Fruit fly (Drosophila melanogaster): ENCODE measurements around the gene CG11590.

Gene CG11590

dm6 chrX:14199967-14200531 is at the start of gene CG11590:
Gene CG11590, plus strand, starts transcription at chrX:14200178.
- TF ChIP-seq CG8478 (optimal IDR thresholded peaks at IDR 0.05) (no peak), CTCF (optimal IDR thresholded peaks at IDR 0.05) (no peak)

- TF ChIP-seq CG8478 (optimal IDR thresholded peaks at IDR 0.05) (no peak), CTCF (optimal IDR thresholded peaks at IDR 0.05) (no peak)
Observed at dm6 chrX:14151906-14152305, 48.1 kb upstream of the CG11590 start, which contains the start of gene CG12479. Gene CG12479, minus strand, starts transcription at chrX:14152006.

- TF ChIP-seq CG8478 (optimal IDR thresholded peaks at IDR 0.05) (no peak), CTCF (optimal IDR thresholded peaks at IDR 0.05) (no peak)
Observed at dm6 chrX:14153689-14154088, 46.3 kb upstream of the CG11590 start.

DNA sequence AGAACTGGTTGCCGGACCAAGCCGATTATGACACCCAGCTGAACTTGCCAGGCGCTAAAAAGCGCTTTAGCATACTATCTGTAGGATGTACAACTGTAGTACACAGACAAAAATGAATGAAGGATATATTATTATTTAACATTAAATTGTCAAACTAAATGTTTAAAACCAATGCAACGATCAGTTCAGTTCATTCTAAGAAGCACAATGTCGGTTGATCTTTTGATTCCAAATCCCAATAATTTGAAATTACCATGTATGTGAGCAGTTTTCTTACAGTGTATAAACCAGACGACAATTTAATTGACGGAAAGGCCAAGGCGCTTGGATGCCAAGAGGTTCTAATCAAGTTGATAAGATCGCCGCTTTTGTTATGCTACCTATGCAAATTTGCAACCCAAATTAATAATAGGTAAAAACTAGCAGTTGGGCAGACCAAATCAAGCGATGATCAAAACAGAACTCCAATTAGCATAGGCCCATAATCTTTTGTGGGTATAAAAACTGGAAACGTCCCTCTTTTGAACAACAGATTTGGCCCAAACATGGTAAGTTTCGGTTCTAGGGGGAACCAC is 30.8 kb upstream of the CG11590 start, which contains the start of gene CG12480:
CG12480 (plus strand) TSS at position 525 of the 575 bp plus-strand sequence.
- no peak for TF ChIP-seq CG8478 (optimal IDR thresholded peaks at IDR 0.05)
- TF ChIP-seq CTCF (optimal IDR thresholded peaks at IDR 0.05), result no peak

- no peak for TF ChIP-seq CTCF (optimal IDR thresholded peaks at IDR 0.05)
- TF ChIP-seq CG8478 (optimal IDR thresholded peaks at IDR 0.05), result no peak
Observed at dm6 chrX:14172524-14172923, 27.5 kb upstream of the CG11590 start, which contains the start of gene betaNACtes1. Gene betaNACtes1, minus strand, starts transcription at chrX:14172624.

dm6 chrX:14173654-14174053 is 26.3 kb upstream of the CG11590 start:
- no peak for TF ChIP-seq CTCF (optimal IDR thresholded peaks at IDR 0.05)
- no peak for TF ChIP-seq CG8478 (optimal IDR thresholded peaks at IDR 0.05)

DNA sequence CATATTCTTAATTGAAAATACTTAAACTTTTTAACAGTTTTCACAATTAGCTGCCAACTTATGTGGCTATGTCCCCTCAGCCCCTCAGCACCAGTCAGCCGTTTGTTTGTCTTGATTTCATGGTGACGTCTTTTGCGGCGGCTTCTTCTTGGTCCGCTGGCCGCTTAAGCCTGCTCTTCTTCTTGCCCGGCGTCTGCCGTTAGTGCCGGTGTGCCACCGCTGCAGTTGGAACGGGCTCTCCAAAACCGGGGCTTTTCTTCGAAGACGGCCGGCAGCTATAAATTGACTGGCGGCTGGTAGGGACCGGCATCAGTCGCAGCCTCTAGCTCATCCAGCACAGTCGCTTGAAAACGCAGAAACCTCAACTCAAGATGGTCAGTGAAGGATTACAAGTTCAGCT is 25.5 kb upstream of the CG11590 start, which contains the start of gene CG1368:
CG1368 (plus strand) TSS at position 301 of the 400 bp plus-strand sequence.
- TF ChIP-seq CG8478 (optimal IDR thresholded peaks at IDR 0.05), result no peak
- TF ChIP-seq CTCF (optimal IDR thresholded peaks at IDR 0.05), result no peak

- TF ChIP-seq CTCF (optimal IDR thresholded peaks at IDR 0.05) (no peak), CG8478 (optimal IDR thresholded peaks at IDR 0.05) (no peak)
Observed at dm6 chrX:14175663-14176062, 24.3 kb upstream of the CG11590 start.

DNA sequence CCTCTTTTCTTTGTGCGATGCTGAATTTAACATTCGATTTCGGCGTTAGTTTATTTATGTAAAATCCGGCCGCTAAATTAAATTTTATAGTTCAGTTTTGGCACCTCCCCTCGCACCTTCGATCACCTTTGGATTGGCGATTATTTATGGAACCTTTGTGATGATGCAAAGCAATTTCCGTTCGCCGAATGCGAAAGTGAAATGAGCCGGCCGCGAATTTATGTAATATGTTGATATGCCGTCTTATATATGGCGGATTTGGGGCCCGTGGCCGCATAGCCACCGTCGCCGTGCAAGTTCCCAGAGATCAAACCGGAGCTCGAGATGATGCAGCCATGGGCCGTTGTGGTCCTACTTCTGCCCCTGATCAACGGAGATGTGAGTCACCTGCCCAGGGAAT is 23.4 kb upstream of the CG11590 start, which contains the start of gene CG11581:
CG11581 (plus strand) TSS at position 301 of the 400 bp plus-strand sequence.
- TF ChIP-seq CTCF (optimal IDR thresholded peaks at IDR 0.05), result no peak
- no peak for TF ChIP-seq CG8478 (optimal IDR thresholded peaks at IDR 0.05)

DNA sequence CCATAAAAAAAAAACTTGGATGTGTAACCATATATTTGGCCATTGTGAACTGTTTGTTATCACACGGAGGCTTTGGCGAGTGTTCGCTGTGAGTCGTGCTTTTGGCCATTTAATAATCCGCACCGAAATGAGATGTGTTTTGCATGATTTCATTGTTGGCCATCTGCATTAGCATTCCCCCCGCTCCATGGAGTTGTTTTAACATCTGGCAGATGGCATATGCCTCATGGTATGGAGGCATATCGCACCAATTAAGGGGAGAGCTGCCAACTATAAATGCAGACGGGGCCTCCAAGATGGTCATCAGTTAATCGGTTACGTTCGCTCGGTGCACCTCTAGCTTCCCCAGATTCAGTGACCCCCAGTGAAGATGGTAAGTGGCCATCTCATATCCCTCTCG is 19.2 kb upstream of the CG11590 start, which contains the start of gene CG11584:
CG11584 (plus strand) TSS at position 301 of the 400 bp plus-strand sequence.
- TF ChIP-seq CTCF (optimal IDR thresholded peaks at IDR 0.05), result no peak

DNA sequence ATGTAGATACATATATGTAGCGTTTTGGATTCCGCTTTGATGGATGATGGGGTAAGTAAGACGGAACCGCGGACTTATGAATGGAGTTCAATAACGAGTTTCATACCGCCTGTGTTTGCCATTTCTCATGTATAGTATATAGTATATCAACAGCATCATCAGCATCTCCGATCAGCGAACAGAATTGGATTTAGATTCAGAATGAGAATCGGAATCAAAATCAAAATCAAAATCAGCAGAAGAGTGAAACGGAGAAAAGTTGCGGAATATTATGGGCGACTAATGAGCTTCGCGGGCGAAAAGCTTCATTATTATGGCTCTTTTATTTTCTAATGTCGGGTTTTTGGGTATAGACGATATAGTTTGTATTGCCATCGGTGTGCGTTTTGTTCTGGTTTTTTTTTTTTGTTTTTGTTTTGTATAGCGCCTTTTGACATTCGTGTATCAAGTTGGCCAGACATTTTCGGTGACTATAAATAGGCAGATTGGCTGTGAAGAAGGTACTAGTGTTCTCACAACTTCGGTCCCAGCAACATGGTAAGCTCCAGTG is 15.8 kb upstream of the CG11590 start, which contains the start of gene CG32603:
CG32603 (plus strand) TSS at position 500 of the 550 bp plus-strand sequence.
- TF ChIP-seq CTCF (optimal IDR thresholded peaks at IDR 0.05) (no peak), CG8478 (optimal IDR thresholded peaks at IDR 0.05) (no peak)

DNA sequence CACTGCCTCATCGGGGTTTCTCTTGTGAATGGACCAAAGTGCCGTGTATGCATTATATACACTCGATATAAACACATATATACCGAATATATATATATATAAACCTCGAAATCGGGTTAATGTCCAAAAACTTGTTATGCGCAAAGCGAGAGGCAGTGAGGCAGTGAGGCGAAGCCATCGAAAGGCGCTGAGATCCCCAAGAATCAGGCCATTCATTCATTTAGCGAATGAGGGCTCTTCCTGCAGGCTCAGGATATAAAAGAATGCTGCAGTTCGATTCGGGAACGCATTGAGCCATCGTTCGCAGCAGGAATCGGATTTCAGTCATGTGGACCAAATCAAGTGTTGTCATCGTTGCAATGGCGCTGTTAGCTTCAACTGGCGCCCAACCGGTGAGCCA is 13.0 kb upstream of the CG11590 start, which contains the start of gene CG12481:
CG12481 (plus strand) TSS at position 301 of the 400 bp plus-strand sequence.
- no peak for TF ChIP-seq CTCF (optimal IDR thresholded peaks at IDR 0.05)
- no peak for TF ChIP-seq CG8478 (optimal IDR thresholded peaks at IDR 0.05)

- TF ChIP-seq CG8478 (optimal IDR thresholded peaks at IDR 0.05), result no peak
- TF ChIP-seq CTCF (optimal IDR thresholded peaks at IDR 0.05), result no peak
Observed at dm6 chrX:14189216-14189615, 10.8 kb upstream of the CG11590 start, which contains the start of gene CG11585. Gene CG11585, plus strand, starts transcription at chrX:14189516.

- no peak for TF ChIP-seq CTCF (optimal IDR thresholded peaks at IDR 0.05)
- TF ChIP-seq CG8478 (optimal IDR thresholded peaks at IDR 0.05), result no peak
Observed at dm6 chrX:14191918-14192317, 8.1 kb upstream of the CG11590 start, which contains the start of gene CG13403. Gene CG13403, minus strand, starts transcription at chrX:14192018.

DNA sequence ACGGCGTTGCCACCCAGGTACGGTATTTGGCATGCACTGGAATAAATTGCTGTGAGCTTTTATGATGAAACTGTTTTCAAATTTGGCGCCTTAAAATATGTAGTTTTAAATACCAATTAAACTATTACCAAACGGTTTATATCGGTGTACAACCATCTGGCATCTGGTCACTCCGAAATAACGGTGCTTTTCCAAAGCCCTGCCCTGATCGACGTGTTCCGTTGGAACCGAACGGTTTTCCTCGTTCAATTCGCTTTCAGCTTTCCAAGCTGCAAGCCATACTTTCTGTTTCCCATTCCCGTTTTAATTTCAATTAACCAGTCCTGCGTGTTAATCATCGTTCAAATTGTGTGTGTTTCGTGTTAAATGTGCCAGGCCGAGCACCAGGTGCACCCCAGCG is 7.0 kb upstream of the CG11590 start, which contains the start of gene yl:
yl (plus strand) TSS at position 202 of the 400 bp plus-strand sequence.
- no peak for TF ChIP-seq CG8478 (optimal IDR thresholded peaks at IDR 0.05)
- TF ChIP-seq CTCF (optimal IDR thresholded peaks at IDR 0.05), result no peak

Data from S2 (cell line).